Fruit fly (Drosophila melanogaster) whole organism, embryonic: ENCODE data around the gene Glut1.

Experiments
- Abd-B ChIP-seq: fragments of 200-800 bp; sonication (Bioruptor generic); optimal IDR thresholded peaks from 2 replicates; lab custom pipeline; 2018; ENCODE audit warnings: missing biosample characterization, mild to moderate bottlenecking, missing genetic modification characterization, moderate library complexity
- CG1024 ChIP-seq: fragments of 200-800 bp; sonication (Bioruptor generic); IDR thresholded peaks from 2 replicates; pipeline ENCODE4 v1.3.6; 2022; ENCODE audit warnings: missing biosample characterization, missing genetic modification characterization
- CG11247 ChIP-seq: fragments of 200-800 bp; sonication (Bioruptor generic); IDR thresholded peaks from 2 replicates; pipeline ENCODE4 v1.3.6; 2022; ENCODE audit warnings: missing biosample characterization, missing genetic modification characterization
- CG12299 ChIP-seq: fragments of 200-800 bp; sonication (Bioruptor generic); optimal IDR thresholded peaks from 2 replicates; lab custom pipeline; 2018; ENCODE audit warnings: missing biosample characterization, mild to moderate bottlenecking, missing genetic modification characterization
- CG13424 ChIP-seq: fragments of 200-800 bp; sonication (Bioruptor generic); optimal IDR thresholded peaks from 2 replicates; lab custom pipeline; 2019; ENCODE audit warnings: missing biosample characterization, mild to moderate bottlenecking, missing genetic modification characterization, moderate library complexity
- CG14050 ChIP-seq: fragments of 200-800 bp; sonication (Bioruptor generic); IDR thresholded peaks from 3 replicates; pipeline ENCODE4 v1.3.6; 2022; ENCODE audit warnings: missing biosample characterization, missing genetic modification characterization
- CG17385 ChIP-seq: fragments of 200-800 bp; sonication (Bioruptor generic); optimal IDR thresholded peaks from 3 replicates; lab custom pipeline; 2018; ENCODE audit warnings: missing biosample characterization, mild to moderate bottlenecking, missing genetic modification characterization
- CG18476 ChIP-seq: fragments of 200-800 bp; sonication (Bioruptor generic); optimal IDR thresholded peaks from 2 replicates; lab custom pipeline; 2016; ENCODE audit warnings: missing biosample characterization, mild to moderate bottlenecking, missing genetic modification characterization
- CG2116 ChIP-seq: fragments of 200-800 bp; sonication (Bioruptor generic); optimal IDR thresholded peaks from 3 replicates; lab custom pipeline; 2018; ENCODE audit warnings: missing biosample characterization, mild to moderate bottlenecking, missing genetic modification characterization
- CG30403 ChIP-seq: fragments of 200-800 bp; sonication (Bioruptor generic); optimal IDR thresholded peaks from 3 replicates; lab custom pipeline; 2016; ENCODE audit warnings: missing biosample characterization, missing genetic modification characterization
- CG32772 ChIP-seq: fragments of 200-800 bp; sonication (Bioruptor generic); IDR thresholded peaks from 2 replicates; pipeline ENCODE4 v1.3.6; 2022; ENCODE audit warnings: missing biosample characterization, missing genetic modification characterization
- CG33557 ChIP-seq: fragments of 200-800 bp; sonication (Bioruptor generic); optimal IDR thresholded peaks from 2 replicates; lab custom pipeline; 2019; ENCODE audit warnings: missing biosample characterization, mild to moderate bottlenecking, missing genetic modification characterization, moderate library complexity
- CG34376 ChIP-seq: fragments of 200-800 bp; sonication (Bioruptor generic); optimal IDR thresholded peaks from 2 replicates; lab custom pipeline; 2018; ENCODE audit warnings: missing biosample characterization, mild to moderate bottlenecking, missing genetic modification characterization
- CG3995 ChIP-seq: fragments of 200-800 bp; sonication (Bioruptor generic); optimal IDR thresholded peaks from 3 replicates; lab custom pipeline; 2016; ENCODE audit warnings: missing biosample characterization, missing genetic modification characterization
- CG8290 ChIP-seq, 3 experiments: fragments of 200-800 bp; sonication (Bioruptor generic); optimal IDR thresholded peaks; 2 replicates each; lab custom pipeline; 2016 to 2019; ENCODE audit warnings: missing biosample characterization in 3 of 3, missing genetic modification characterization in 3 of 3, mild to moderate bottlenecking in 2 of 3, moderate library complexity in 1 of 3
- CG8765 ChIP-seq: fragments of 200-800 bp; sonication (Bioruptor generic); IDR thresholded peaks from 2 replicates; pipeline ENCODE4 v1.3.6; 2022; ENCODE audit warnings: missing biosample characterization, missing genetic modification characterization
- CG9437 ChIP-seq: fragments of 200-800 bp; sonication (Bioruptor generic); optimal IDR thresholded peaks from 2 replicates; lab custom pipeline; 2018; ENCODE audit warnings: missing biosample characterization, mild to moderate bottlenecking, missing genetic modification characterization
- CoRest ChIP-seq: fragments of 200-800 bp; sonication (Bioruptor generic); optimal IDR thresholded peaks from 3 replicates; lab custom pipeline; 2018; ENCODE audit warnings: missing biosample characterization, mild to moderate bottlenecking, missing genetic modification characterization, moderate library complexity
- CrebB ChIP-seq: fragments of 200-800 bp; sonication (Bioruptor generic); optimal IDR thresholded peaks from 3 replicates; lab custom pipeline; 2018; ENCODE audit warnings: missing biosample characterization, mild to moderate bottlenecking, missing genetic modification characterization
- Elba2 ChIP-seq: fragments of 200-800 bp; sonication (Bioruptor generic); optimal IDR thresholded peaks from 3 replicates; lab custom pipeline; 2016; ENCODE audit warnings: missing biosample characterization, missing genetic modification characterization
- Fer1 ChIP-seq: fragments of 200-800 bp; sonication (Bioruptor generic); optimal IDR thresholded peaks from 2 replicates; lab custom pipeline; 2017; ENCODE audit warnings: missing biosample characterization, mild to moderate bottlenecking, missing genetic modification characterization
- H2.0 ChIP-seq: fragments of 200-800 bp; sonication (Bioruptor generic); IDR thresholded peaks from 2 replicates; pipeline ENCODE4 v1.3.6; 2022; ENCODE audit warnings: missing biosample characterization, missing genetic modification characterization
- MESR4 ChIP-seq: fragments of 200-800 bp; sonication (Bioruptor generic); optimal IDR thresholded peaks from 2 replicates; lab custom pipeline; 2018; ENCODE audit warnings: missing biosample characterization, mild to moderate bottlenecking, missing genetic modification characterization, moderate library complexity
- Optix ChIP-seq: fragments of 200-800 bp; sonication (Bioruptor generic); IDR thresholded peaks from 3 replicates; pipeline ENCODE4 v1.3.6; 2022; ENCODE audit warnings: missing biosample characterization, missing genetic modification characterization
- Side ChIP-seq: fragments of 200-800 bp; sonication (Bioruptor generic); optimal IDR thresholded peaks from 2 replicates; lab custom pipeline; 2016; ENCODE audit warnings: missing biosample characterization, missing genetic modification characterization
- Six4 ChIP-seq: fragments of 200-800 bp; sonication (Bioruptor generic); optimal IDR thresholded peaks from 2 replicates; lab custom pipeline; 2016; ENCODE audit warnings: missing biosample characterization, missing genetic modification characterization
- ab ChIP-seq: fragments of 200-800 bp; sonication (Bioruptor generic); optimal IDR thresholded peaks from 2 replicates; lab custom pipeline; 2016; ENCODE audit warnings: missing biosample characterization, missing genetic modification characterization
- abd-A ChIP-seq: fragments of 200-800 bp; sonication (Bioruptor generic); optimal IDR thresholded peaks from 3 replicates; lab custom pipeline; 2019; ENCODE audit warnings: missing biosample characterization, mild to moderate bottlenecking, missing genetic modification characterization, moderate library complexity
- al ChIP-seq: fragments of 200-800 bp; sonication (Bioruptor generic); IDR thresholded peaks from 2 replicates; pipeline ENCODE4 v1.3.6; 2022; ENCODE audit warnings: missing biosample characterization, missing genetic modification characterization
- bab2 ChIP-seq: fragments of 200-800 bp; sonication (Bioruptor generic); optimal IDR thresholded peaks from 2 replicates; lab custom pipeline; 2016; ENCODE audit warnings: missing biosample characterization, missing genetic modification characterization
- bigmax ChIP-seq: fragments of 200-800 bp; sonication (Bioruptor generic); optimal IDR thresholded peaks from 2 replicates; lab custom pipeline; 2018; ENCODE audit warnings: missing biosample characterization, mild to moderate bottlenecking, missing genetic modification characterization
- bsh ChIP-seq, 2 experiments: fragments of 200-800 bp; sonication (Bioruptor generic); optimal IDR thresholded peaks; 2 replicates each; lab custom pipeline; 2017 to 2018; ENCODE audit warnings: mild to moderate bottlenecking in 2 of 2, missing biosample characterization in 2 of 2, missing genetic modification characterization in 2 of 2, moderate library complexity in 1 of 2
- dpn ChIP-seq, 2 experiments: fragments of 200-800 bp; sonication (Bioruptor generic); optimal IDR thresholded peaks; 3 replicates each; lab custom pipeline; 2016; ENCODE audit warnings: missing biosample characterization in 2 of 2, missing genetic modification characterization in 2 of 2
- dysf ChIP-seq: fragments of 200-800 bp; sonication (Bioruptor generic); IDR thresholded peaks from 3 replicates; pipeline ENCODE4 v1.3.6; 2022; ENCODE audit warnings: missing biosample characterization, missing genetic modification characterization
- ewg ChIP-seq: fragments of 200-800 bp; sonication (Bioruptor generic); optimal IDR thresholded peaks from 3 replicates; lab custom pipeline; 2017; ENCODE audit warnings: mild to moderate bottlenecking, missing biosample characterization, missing genetic modification reagents, missing genetic modification characterization
- hbn ChIP-seq: fragments of 200-800 bp; sonication (Bioruptor generic); IDR thresholded peaks from 2 replicates; pipeline ENCODE4 v1.3.6; 2022; ENCODE audit warnings: missing biosample characterization, missing genetic modification characterization; ENCODE audit not compliant: partially characterized antibody
- kay ChIP-seq: fragments of 200-800 bp; sonication (Bioruptor generic); optimal IDR thresholded peaks from 2 replicates; lab custom pipeline; 2016; ENCODE audit warnings: missing biosample characterization, missing genetic modification characterization
- kni ChIP-seq: fragments of 200-800 bp; sonication (Bioruptor generic); optimal IDR thresholded peaks from 3 replicates; lab custom pipeline; 2017; ENCODE audit warnings: mild to moderate bottlenecking, missing biosample characterization, missing genetic modification reagents, missing genetic modification characterization
- lmd ChIP-seq: fragments of 200-800 bp; sonication (Bioruptor generic); IDR thresholded peaks from 2 replicates; pipeline ENCODE4 v1.3.6; 2022; ENCODE audit warnings: missing biosample characterization, missing genetic modification characterization
- lov ChIP-seq, 2 experiments: fragments of 200-800 bp in 1 of 2; fragments of >200 bp in 1 of 2; sonication (Bioruptor generic) in 1 of 2; IDR thresholded peaks in 1 of 2; optimal IDR thresholded peaks in 1 of 2; 2 replicates in 1 of 2; 3 replicates in 1 of 2; pipeline versions ENCODE4 v1.3.6 to Lab custom; 2017 to 2022; ENCODE audit warnings: missing biosample characterization in 1 of 2, missing genetic modification characterization in 1 of 2
- mirr ChIP-seq: fragments of 200-800 bp; sonication (Bioruptor generic); optimal IDR thresholded peaks from 3 replicates; lab custom pipeline; 2018; ENCODE audit warnings: missing biosample characterization, mild to moderate bottlenecking, missing genetic modification characterization
- nmo ChIP-seq: fragments of 200-800 bp; sonication (Bioruptor generic); optimal IDR thresholded peaks from 2 replicates; lab custom pipeline; 2018; ENCODE audit warnings: missing biosample characterization, mild to moderate bottlenecking, missing genetic modification characterization, moderate library complexity
- pb ChIP-seq: fragments of 200-800 bp; sonication (Bioruptor generic); optimal IDR thresholded peaks from 3 replicates; lab custom pipeline; 2016; ENCODE audit warnings: missing biosample characterization, missing genetic modification characterization
- slp2 ChIP-seq: fragments of 200-800 bp; sonication (Bioruptor generic); optimal IDR thresholded peaks from 2 replicates; lab custom pipeline; 2016; ENCODE audit warnings: missing biosample characterization, missing genetic modification characterization
- stc ChIP-seq: fragments of 200-800 bp; sonication (Bioruptor generic); IDR thresholded peaks from 2 replicates; pipeline ENCODE4 v1.3.6; 2022; ENCODE audit warnings: missing biosample characterization, missing genetic modification characterization
- tll ChIP-seq, 2 experiments: fragments of 200-800 bp in 1 of 2; fragments of >200 bp in 1 of 2; sonication (Bioruptor generic) in 1 of 2; optimal IDR thresholded peaks; 2 replicates each; lab custom pipeline; 2017 to 2019; ENCODE audit warnings: missing biosample characterization in 2 of 2, missing genetic modification characterization in 2 of 2, mild to moderate bottlenecking in 1 of 2, moderate library complexity in 1 of 2
- toy ChIP-seq: fragments of 200-800 bp; sonication (Bioruptor generic); IDR thresholded peaks from 2 replicates; pipeline ENCODE4 v1.3.6; 2022; ENCODE audit warnings: missing biosample characterization, missing genetic modification characterization
- wdn ChIP-seq: fragments of 200-800 bp; sonication (Bioruptor generic); IDR thresholded peaks from 2 replicates; pipeline ENCODE4 v1.3.6; 2022; ENCODE audit warnings: missing biosample characterization, missing genetic modification characterization

The Glut1 gene

dm6 chr3L:1029610-1030284 is 115.9 kb downstream of the Glut1 start:
- TF ChIP-seq pb (GFP tag; lab: Kevin White, UChicago): no peak
- TF ChIP-seq lov (optimal IDR thresholded peaks at IDR 0.05; lab: Kevin White, UChicago): no peak
- TF ChIP-seq lov (GFP tag; IDR thresholded peaks at IDR 0.05; lab: Robert Waterston, UW): peak; percentile 53; the same call in 1 of the 3 replicates
- peak; percentile 61; the same call in 1 of the 2 replicates for TF ChIP-seq stc (GFP tag; lab: Robert Waterston, UW)
- no peak; the same call in 1 of the 2 replicates for TF ChIP-seq CG8765 (GFP tag; lab: Robert Waterston, UW)
- no peak for TF ChIP-seq tll (GFP tag; optimal IDR thresholded peaks at IDR 0.05; lab: Kevin White, UChicago)
- TF ChIP-seq Side (GFP tag; lab: Kevin White, UChicago): peak; percentile 59
- peak; percentile 59; the same call in 2 of the 3 replicates for TF ChIP-seq dysf
- peak; percentile 10 for TF ChIP-seq CG8290 (GFP tag; optimal IDR thresholded peaks at IDR 0.05; lab: Kevin White, UChicago)
- TF ChIP-seq CG8290 (tag; optimal IDR thresholded peaks at IDR 0.05; lab: Kevin White, UChicago): no peak
- no peak for TF ChIP-seq CG33557 (GFP tag; lab: Kevin White, UChicago)
- TF ChIP-seq Six4 (GFP tag; lab: Kevin White, UChicago): peak; percentile 55
- TF ChIP-seq abd-A (tag; lab: Kevin White, UChicago): peak; percentile 27
- peak; percentile 14 for TF ChIP-seq Fer1 (GFP tag; lab: Kevin White, UChicago)
- no peak for TF ChIP-seq wdn (GFP tag; lab: Robert Waterston, UW)
- TF ChIP-seq mirr: no peak
- no peak for TF ChIP-seq slp2 (GFP tag; lab: Kevin White, UChicago)
- no peak for TF ChIP-seq ab
- no peak for TF ChIP-seq CrebB (tag; lab: Kevin White, UChicago)
- no peak for TF ChIP-seq bab2 (GFP tag; lab: Kevin White, UChicago)
- TF ChIP-seq hbn (GFP tag; lab: Robert Waterston, UW): no peak
- peak; percentile 75 for TF ChIP-seq kni (GFP tag; lab: Kevin White, UChicago)
- TF ChIP-seq Elba2 (GFP tag; lab: Kevin White, UChicago): no peak
- TF ChIP-seq kay (GFP tag; lab: Kevin White, UChicago): no peak
- TF ChIP-seq CG14050 (GFP tag; lab: Robert Waterston, UW): no peak
- TF ChIP-seq CoRest (tag; lab: Kevin White, UChicago): peak; percentile 51
- no peak for TF ChIP-seq CG9437
- peak; percentile 78 for TF ChIP-seq lmd (GFP tag; lab: Robert Waterston, UW)
- peak; percentile 64 for TF ChIP-seq CG30403 (GFP tag; lab: Kevin White, UChicago)
- peak; percentile 37 to 57 for TF ChIP-seq dpn (GFP tag; optimal IDR thresholded peaks at IDR 0.05; lab: Kevin White, UChicago)
- TF ChIP-seq al (GFP tag; lab: Robert Waterston, UW): no peak
- no peak for TF ChIP-seq CG11247 (GFP tag; lab: Robert Waterston, UW)
- TF ChIP-seq CG34376: no peak
- no peak for TF ChIP-seq bigmax (GFP tag; lab: Kevin White, UChicago)
- TF ChIP-seq CG1024 (GFP tag; lab: Robert Waterston, UW): peak; percentile 71
- TF ChIP-seq Optix (GFP tag; lab: Robert Waterston, UW): peak; percentile 46; the same call in 2 of the 3 replicates
- TF ChIP-seq CG2116 (GFP tag; lab: Kevin White, UChicago): no peak
- peak; percentile 39 for TF ChIP-seq H2.0 (GFP tag; lab: Robert Waterston, UW)
- peak; percentile 48 for TF ChIP-seq CG18476
- TF ChIP-seq CG32772 (GFP tag; lab: Robert Waterston, UW): peak; percentile 48; the same call in 1 of the 2 replicates
- no peak for TF ChIP-seq MESR4 (GFP tag; lab: Kevin White, UChicago)
- TF ChIP-seq ewg (GFP tag; lab: Kevin White, UChicago): peak; percentile 64
- TF ChIP-seq CG3995 (GFP tag; lab: Kevin White, UChicago): peak; percentile 8
- peak; percentile 56 for TF ChIP-seq CG13424
- peak in 1 of 2 experiments; percentile 87 for TF ChIP-seq bsh (GFP tag; optimal IDR thresholded peaks at IDR 0.05; lab: Kevin White, UChicago)
- peak; percentile 25 for TF ChIP-seq Abd-B (GFP tag; lab: Kevin White, UChicago)
- 0 out of 2 replicates have a peak, but pooled peaks have one; percentile 21 for TF ChIP-seq toy (GFP tag; lab: Robert Waterston, UW)
- peak; percentile 72 for TF ChIP-seq nmo (GFP tag; lab: Kevin White, UChicago)
- peak; percentile 45 for TF ChIP-seq CG17385 (GFP tag; lab: Kevin White, UChicago)
- TF ChIP-seq CG12299: no peak
